Fruit fly (Drosophila melanogaster) whole organism, prepupa: Measurements from ENCODE around the gene CG15580.

ENCODE experiments used
- Blimp-1 ChIP-seq: fragments of 200-800 bp; sonication (Bioruptor generic); optimal IDR thresholded peaks from 3 replicates; lab custom pipeline; 2017; ENCODE audit warnings: missing biosample characterization, missing genetic modification characterization, mild to moderate bottlenecking, moderate library complexity, missing genetic modification reagents
- CG10669 ChIP-seq: fragments of 200-800 bp; sonication (Bioruptor generic); optimal IDR thresholded peaks from 3 replicates; lab custom pipeline; 2018; ENCODE audit warnings: missing biosample characterization, mild to moderate bottlenecking, missing genetic modification characterization, moderate library complexity
- CG3032 ChIP-seq: fragments of 200-800 bp; optimal IDR thresholded peaks from 2 replicates; lab custom pipeline; 2019; ENCODE audit warnings: missing biosample characterization, mild to moderate bottlenecking, missing genetic modification characterization, moderate library complexity
- CG4318 ChIP-seq: fragments of 200-800 bp; sonication (Bioruptor generic); optimal IDR thresholded peaks from 3 replicates; lab custom pipeline; 2017; ENCODE audit warnings: missing biosample characterization, mild to moderate bottlenecking, missing genetic modification characterization
- CG6808 ChIP-seq: fragments of 200-800 bp; sonication (Bioruptor generic); optimal IDR thresholded peaks from 3 replicates; lab custom pipeline; 2017; ENCODE audit warnings: missing biosample characterization, missing genetic modification characterization, mild to moderate bottlenecking, moderate library complexity, missing genetic modification reagents
- CG7368 ChIP-seq: fragments of 200-800 bp; sonication (Bioruptor generic); optimal IDR thresholded peaks from 3 replicates; lab custom pipeline; 2016; ENCODE audit warnings: missing biosample characterization, missing genetic modification characterization
- CG8119 ChIP-seq: fragments of 200-800 bp; sonication (Bioruptor generic); IDR thresholded peaks from 3 replicates; pipeline ENCODE4 v1.3.6; 2022; ENCODE audit warnings: missing biosample characterization, missing genetic modification characterization
- CG8632 ChIP-seq: fragments of 200-800 bp; sonication (Bioruptor generic); optimal IDR thresholded peaks from 3 replicates; lab custom pipeline; 2016; ENCODE audit warnings: missing biosample characterization, missing genetic modification characterization
- Smox ChIP-seq: fragments of 200-800 bp; sonication (Bioruptor generic); optimal IDR thresholded peaks from 3 replicates; lab custom pipeline; 2016; ENCODE audit warnings: missing biosample characterization, missing genetic modification characterization
- svp ChIP-seq: fragments of 200-800 bp; sonication (Bioruptor generic); peaks from one replicate; lab custom pipeline; 2016; ENCODE audit warnings: missing biosample characterization, missing genetic modification characterization

Gene CG15580

dm6 chr3R:6007123-6008000 is 50.0 kb downstream of the CG15580 start (continued):
- TF ChIP-seq CG3032 (tag; lab: Kevin White, UChicago) (no peak), CG4318 (no peak), CG7368 (GFP tag; lab: Kevin White, UChicago) (no peak), CG6808 (GFP tag; lab: Kevin White, UChicago) (peak; percentile 55), CG10669 (GFP tag; lab: Kevin White, UChicago) (peak; percentile 11), Smox (no peak)
- TF ChIP-seq, all 60 proteins: peak for 26

- no peak for TF ChIP-seq CG8632 (GFP tag; lab: Kevin White, UChicago)
- no peak for TF ChIP-seq CG8119 (GFP tag; lab: Robert Waterston, UW)
- TF ChIP-seq Blimp-1 (GFP tag; lab: Kevin White, UChicago) = no peak
- peak; percentile 13 for TF ChIP-seq svp
Observed at dm6 chr3R:6006595-6006994, 50.7 kb downstream of the CG15580 start.
